Worm (Caenorhabditis elegans) whole organism, L3 larva: ENCODE data around the gene col-172.
A peak's percentile ranks its signal among the peaks of the same experiment; 100 is the strongest.

Experiments used
- R02D3.7 ChIP-seq: fragments of 150-350 bp; optimal IDR thresholded peaks from 2 replicates; lab custom pipeline; 2014; ENCODE audit warnings: missing biosample characterization, missing genetic modification characterization
- ZK546.5 ChIP-seq: sonication (generic microtip); optimal IDR thresholded peaks from 2 replicates; lab custom pipeline; 2017; ENCODE audit warnings: missing biosample characterization, missing genetic modification characterization
- aly-2 ChIP-seq: fragments of 150-350 bp; optimal IDR thresholded peaks from 2 replicates; lab custom pipeline; 2014; ENCODE audit warnings: missing biosample characterization, missing genetic modification characterization
- ama-1 ChIP-seq: fragments of 150-350 bp; optimal IDR thresholded peaks from 2 replicates; lab custom pipeline; 2018
- ceh-28 ChIP-seq: fragments of 150-350 bp; optimal IDR thresholded peaks from 2 replicates; lab custom pipeline; 2014; ENCODE audit warnings: missing biosample characterization, missing genetic modification reagents, missing genetic modification characterization
- ceh-9 ChIP-seq: sonication (generic microtip); optimal IDR thresholded peaks from 2 replicates; lab custom pipeline; 2018; ENCODE audit warnings: missing biosample characterization, missing genetic modification characterization
- egl-27 ChIP-seq: sonication (generic microtip); optimal IDR thresholded peaks from 4 replicates; lab custom pipeline; 2017; ENCODE audit warnings: missing biosample characterization, missing genetic modification reagents, missing genetic modification characterization
- elt-2 ChIP-seq: sonication (generic microtip); optimal IDR thresholded peaks from 2 replicates; lab custom pipeline; 2016; ENCODE audit warnings: missing genetic modification reagents, mild to moderate bottlenecking, missing genetic modification characterization, missing compliant biosample characterization
- elt-3 ChIP-seq, 3 experiments: fragments of 150-350 bp in 1 of 3; sonication (generic microtip) in 2 of 3; optimal IDR thresholded peaks; 2 replicates in 2 of 3; 4 replicates in 1 of 3; lab custom pipeline; 2014 to 2017; ENCODE audit warnings: missing biosample characterization in 3 of 3, missing genetic modification characterization in 3 of 3
- eor-1 ChIP-seq, 2 experiments: fragments of 150-350 bp; optimal IDR thresholded peaks; 2 replicates each; lab custom pipeline; 2014 to 2018; ENCODE audit warnings: missing biosample characterization in 2 of 2, missing genetic modification characterization in 2 of 2
- fkh-2 ChIP-seq: fragments of 150-350 bp; optimal IDR thresholded peaks from 2 replicates; lab custom pipeline; 2014; ENCODE audit warnings: missing biosample characterization, missing genetic modification reagents, missing genetic modification characterization
- hmg-11 ChIP-seq: sonication (generic microtip); optimal IDR thresholded peaks from 2 replicates; lab custom pipeline; 2016; ENCODE audit warnings: missing genetic modification characterization, missing compliant biosample characterization
- lin-15B ChIP-seq: fragments of 150-350 bp; optimal IDR thresholded peaks from 2 replicates; lab custom pipeline; 2014; ENCODE audit warnings: missing biosample characterization, missing genetic modification characterization
- lsy-12 ChIP-seq: sonication (generic microtip); optimal IDR thresholded peaks from 2 replicates; lab custom pipeline; 2016; ENCODE audit warnings: mild to moderate bottlenecking, missing genetic modification characterization, missing compliant biosample characterization
- mml-1 ChIP-seq: fragments of 150-350 bp; sonication (generic microtip); optimal IDR thresholded peaks from 3 replicates; lab custom pipeline; 2014; ENCODE audit warnings: missing biosample characterization, missing genetic modification characterization
- nfya-1 ChIP-seq: sonication (generic microtip); optimal IDR thresholded peaks from 2 replicates; lab custom pipeline; 2017; ENCODE audit warnings: missing genetic modification characterization, mild to moderate bottlenecking, missing compliant biosample characterization, antibody characterized with exemption, moderate library complexity; ENCODE audit not compliant: insufficient read depth
- nhr-11 ChIP-seq: fragments of 150-350 bp; optimal IDR thresholded peaks from 2 replicates; lab custom pipeline; 2014; ENCODE audit warnings: missing biosample characterization, missing genetic modification characterization
- nhr-23 ChIP-seq: fragments of 150-350 bp; optimal IDR thresholded peaks from 2 replicates; lab custom pipeline; 2014; ENCODE audit warnings: missing biosample characterization, missing genetic modification reagents, missing genetic modification characterization
- nhr-28 ChIP-seq: fragments of 150-350 bp; optimal IDR thresholded peaks from 2 replicates; lab custom pipeline; 2014; ENCODE audit warnings: missing biosample characterization, missing genetic modification characterization
- nhr-43 ChIP-seq: sonication (generic microtip); optimal IDR thresholded peaks from 2 replicates; lab custom pipeline; 2016; ENCODE audit warnings: mild to moderate bottlenecking, missing genetic modification characterization, missing compliant biosample characterization; ENCODE audit not compliant: poor library complexity, severe bottlenecking
- nhr-67 ChIP-seq: fragments of 150-350 bp; optimal IDR thresholded peaks from 2 replicates; lab custom pipeline; 2014; ENCODE audit warnings: missing biosample characterization, missing genetic modification characterization
- nhr-76 ChIP-seq: fragments of 150-350 bp; sonication (generic microtip); optimal IDR thresholded peaks from 5 replicates; lab custom pipeline; 2014; ENCODE audit warnings: missing biosample characterization, missing genetic modification characterization
- pha-4 ChIP-seq: fragments of 150-350 bp; optimal IDR thresholded peaks from 2 replicates; lab custom pipeline; 2014; ENCODE audit warnings: missing biosample characterization, missing genetic modification reagents, missing genetic modification characterization
- pqm-1 ChIP-seq: fragments of 150-350 bp; optimal IDR thresholded peaks from 2 replicates; lab custom pipeline; 2017; ENCODE audit warnings: missing biosample characterization, missing genetic modification characterization, inconsistent platforms
- snpc-4 ChIP-seq: fragments of 150-350 bp; optimal IDR thresholded peaks from 2 replicates; lab custom pipeline; 2014; ENCODE audit warnings: missing biosample characterization, missing genetic modification characterization
- tbx-2 ChIP-seq: sonication (generic microtip); optimal IDR thresholded peaks from 2 replicates; lab custom pipeline; 2016; ENCODE audit warnings: mild to moderate bottlenecking, missing genetic modification characterization, missing compliant biosample characterization
- unc-39 ChIP-seq: sonication (generic microtip); optimal IDR thresholded peaks from 4 replicates; lab custom pipeline; 2017; ENCODE audit warnings: missing biosample characterization, missing genetic modification characterization
- zag-1 ChIP-seq: fragments of 150-350 bp; optimal IDR thresholded peaks from 2 replicates; lab custom pipeline; 2014; ENCODE audit warnings: missing biosample characterization, missing genetic modification characterization
- ztf-11 ChIP-seq: fragments of 150-350 bp; optimal IDR thresholded peaks from 2 replicates; lab custom pipeline; 2014; ENCODE audit warnings: missing biosample characterization, missing genetic modification characterization

The col-172 gene

DNA sequence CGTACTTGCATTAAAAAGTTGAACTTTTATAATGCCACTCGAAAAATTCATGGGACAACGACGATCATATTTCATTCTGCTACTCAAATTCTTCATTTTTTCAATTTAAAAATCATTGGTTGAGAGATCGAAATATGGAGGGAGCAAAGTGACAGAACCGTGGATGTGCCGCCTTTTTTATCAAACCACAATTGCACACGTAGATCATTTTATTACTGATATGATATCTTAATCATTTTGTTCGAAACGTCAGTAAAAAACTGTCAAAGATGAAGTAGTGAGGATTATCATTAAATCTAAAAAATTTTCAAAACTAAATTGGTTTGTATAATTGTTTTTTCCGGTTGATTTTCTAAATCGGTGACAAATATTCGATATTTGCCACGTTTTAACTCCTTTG is 18.5 kb upstream of the col-172 start:
- peak; percentile 66 for TF ChIP-seq pqm-1
- peak; percentile 80 for TF ChIP-seq elt-2 (tag; lab: Kevin White, UChicago)
- no peak for TF ChIP-seq lin-15B (tag; lab: Kevin White, UChicago)
- TF ChIP-seq tbx-2 (tag; lab: Kevin White, UChicago): no peak
- TF ChIP-seq aly-2: no peak
- TF ChIP-seq nhr-23 (tag; lab: Kevin White, UChicago): no peak

DNA sequence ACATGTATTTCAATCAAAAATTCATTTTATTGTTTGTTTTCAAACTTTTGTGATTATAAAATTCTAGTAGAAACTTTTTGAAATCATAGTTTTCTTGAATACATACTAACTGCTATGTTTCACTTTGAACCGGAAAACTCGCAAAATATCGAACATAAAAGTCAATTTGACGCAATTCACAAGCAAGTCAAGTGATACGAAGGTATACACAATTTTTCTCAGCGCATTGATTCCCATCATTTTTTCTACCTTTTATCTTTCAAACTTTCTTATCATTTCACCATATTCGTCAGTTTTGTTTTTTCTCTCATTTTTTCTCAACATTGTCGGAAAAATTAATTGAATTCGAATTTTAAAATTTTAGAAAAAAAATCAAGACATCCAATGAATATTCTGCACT is 17.5 kb upstream of the col-172 start, which contains the start of gene nhr-173:
Gene nhr-173 (plus strand): TSS at position 366 of the 400 bp plus-strand sequence.
- TF ChIP-seq elt-2 (tag; lab: Kevin White, UChicago) (peak; percentile 77), pha-4 (tag; lab: Kevin White, UChicago) (peak; percentile 11), pqm-1 (no peak)

DNA sequence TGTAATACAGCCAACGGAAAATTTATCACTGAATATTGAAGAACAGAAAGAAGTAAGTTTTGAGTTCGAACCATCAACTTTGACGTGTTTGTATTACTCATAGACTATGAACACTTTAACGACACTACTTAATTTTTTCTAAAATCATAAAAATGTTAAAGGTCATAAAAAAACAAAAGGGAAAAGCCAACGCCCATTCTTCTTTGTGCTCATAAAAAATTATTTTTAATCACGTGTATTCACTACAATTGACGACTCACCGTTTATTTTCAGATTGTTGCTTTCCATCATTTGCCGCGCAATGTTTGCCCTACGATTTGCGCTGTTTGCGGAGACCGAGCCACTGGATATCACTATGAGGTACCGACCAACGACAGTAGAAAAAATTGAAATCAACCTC is 16.4 kb upstream of the col-172 start:
- TF ChIP-seq nhr-11 (tag; lab: Kevin White, UChicago): no peak
- TF ChIP-seq elt-2 (tag; lab: Kevin White, UChicago): peak; percentile 16
- TF ChIP-seq pha-4 (tag; lab: Kevin White, UChicago): peak; percentile 50
- no peak for TF ChIP-seq elt-3 (tag; optimal IDR thresholded peaks at IDR 0.05; lab: Kevin White, UChicago)
- TF ChIP-seq nhr-76: no peak
- no peak for TF ChIP-seq nfya-1 (tag; lab: Kevin White, UChicago)
- TF ChIP-seq pqm-1: peak; percentile 60
- TF ChIP-seq zag-1 (tag; lab: Kevin White, UChicago): no peak

DNA sequence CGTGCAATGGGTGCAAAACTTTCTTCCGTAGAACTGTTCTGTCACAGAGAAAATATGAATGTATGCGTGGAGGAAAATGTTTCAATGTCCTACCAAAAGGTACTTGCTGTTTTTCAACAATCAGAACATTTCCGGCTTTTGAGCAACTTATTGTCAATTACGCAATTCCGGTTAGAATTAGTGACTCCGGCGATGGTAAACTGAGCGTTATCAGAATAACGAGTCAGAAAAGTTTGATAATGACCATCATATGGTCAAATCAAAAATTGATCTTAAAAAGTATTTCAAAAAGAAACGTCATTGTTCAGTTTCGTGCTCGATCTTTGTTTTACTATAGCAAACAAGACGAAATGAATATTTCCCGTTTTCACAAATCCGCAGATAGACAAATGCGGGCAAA is 15.8 kb upstream of the col-172 start:
- TF ChIP-seq elt-3 (tag; optimal IDR thresholded peaks at IDR 0.05; lab: Kevin White, UChicago) (no peak), pqm-1 (peak; percentile 40), elt-2 (tag; lab: Kevin White, UChicago) (peak; percentile 60), pha-4 (tag; lab: Kevin White, UChicago) (peak; percentile 7)

DNA sequence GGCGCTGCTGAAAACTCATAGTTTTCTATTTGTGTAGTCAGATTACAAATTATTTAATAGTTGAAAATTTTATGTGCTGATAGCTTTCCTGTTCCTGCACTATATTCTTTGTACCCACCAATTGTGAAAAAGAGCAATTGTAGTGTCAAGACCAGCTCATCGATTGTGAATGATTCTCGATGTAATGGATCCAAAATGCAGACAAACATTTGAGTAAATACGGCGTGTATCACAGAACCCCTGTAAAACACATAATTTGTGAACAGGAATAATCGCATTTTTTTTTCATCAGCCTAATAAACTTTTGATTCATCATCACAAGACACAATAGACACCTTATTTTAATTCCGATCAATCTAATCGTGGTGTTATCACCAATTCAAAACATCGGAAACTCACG is 10.4 kb upstream of the col-172 start:
- TF ChIP-seq elt-2 (tag; lab: Kevin White, UChicago) (peak; percentile 50), R02D3.7 (tag; lab: Kevin White, UChicago) (no peak)

DNA sequence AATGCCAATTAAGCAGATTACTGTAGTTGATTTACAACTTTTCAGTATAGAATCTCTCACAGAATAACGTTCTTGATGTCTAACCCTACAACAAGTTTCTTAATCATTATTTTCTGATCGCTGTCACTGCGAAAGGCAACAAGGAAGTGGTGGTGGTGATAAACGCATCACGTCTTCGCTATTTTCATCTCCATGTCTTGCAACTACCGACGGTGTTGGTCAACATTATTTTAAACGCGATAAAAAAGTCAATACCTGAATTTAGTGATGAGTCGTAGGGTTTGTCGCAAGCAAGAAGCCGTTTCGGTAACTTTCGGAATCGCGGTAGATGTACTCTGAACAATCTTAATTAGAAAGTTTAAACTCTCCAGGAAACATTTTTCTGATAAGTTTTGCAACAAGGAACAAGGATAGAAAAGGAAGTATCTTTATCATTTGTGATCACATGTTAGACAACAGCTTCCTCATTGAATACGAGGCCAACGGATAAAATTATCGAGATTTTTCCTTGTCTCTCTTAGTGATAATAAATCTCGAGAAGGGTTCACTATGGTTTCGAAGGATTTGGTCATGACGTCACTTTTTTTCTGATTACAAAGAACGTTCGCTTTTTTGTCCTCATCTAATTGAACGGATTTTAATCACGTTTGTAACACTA is 8.7 kb upstream of the col-172 start:
- TF ChIP-seq snpc-4 (tag; lab: Kevin White, UChicago) (no peak), nfya-1 (tag; lab: Kevin White, UChicago) (no peak), nhr-43 (tag; lab: Kevin White, UChicago) (peak; percentile 42), elt-3 (tag; optimal IDR thresholded peaks at IDR 0.05; lab: Kevin White, UChicago) (no peak), nhr-23 (tag; lab: Kevin White, UChicago) (peak; percentile 95), ceh-9 (tag; lab: Kevin White, UChicago) (no peak), eor-1 (tag; optimal IDR thresholded peaks at IDR 0.05; lab: Kevin White, UChicago) (no peak), lsy-12 (no peak), pha-4 (tag; lab: Kevin White, UChicago) (no peak), zag-1 (tag; lab: Kevin White, UChicago) (no peak), ama-1 (peak; percentile 1), ztf-11 (tag; lab: Kevin White, UChicago) (no peak), tbx-2 (tag; lab: Kevin White, UChicago) (peak; percentile 27), egl-27 (tag; lab: Kevin White, UChicago) (peak; percentile 36), unc-39 (tag; lab: Kevin White, UChicago) (no peak), fkh-2 (no peak), mml-1 (tag; lab: Kevin White, UChicago) (no peak), nhr-28 (tag; lab: Kevin White, UChicago) (no peak), nhr-67 (tag; lab: Kevin White, UChicago) (no peak), lin-15B (tag; lab: Kevin White, UChicago) (no peak), R02D3.7 (tag; lab: Kevin White, UChicago) (no peak), hmg-11 (tag; lab: Kevin White, UChicago) (no peak), elt-2 (tag; lab: Kevin White, UChicago) (no peak), ZK546.5 (tag; lab: Kevin White, UChicago) (no peak), ceh-28 (tag; lab: Kevin White, UChicago) (no peak)
